Fruit fly (Drosophila melanogaster) whole organism, embryonic: ENCODE measurements around the gene CG44090.

Experiments
- Adf1 ChIP-seq: fragments of 200-800 bp; sonication (Bioruptor generic); IDR thresholded peaks from 2 replicates; pipeline ENCODE4 v1.3.6; 2022; ENCODE audit warnings: missing biosample characterization, missing genetic modification characterization
- CG10565 ChIP-seq: fragments of 200-800 bp; sonication (Bioruptor generic); optimal IDR thresholded peaks from 3 replicates; lab custom pipeline; 2016; ENCODE audit warnings: missing biosample characterization, mild to moderate bottlenecking, missing genetic modification characterization
- CG12104 ChIP-seq: fragments of 200-800 bp; sonication (Bioruptor generic); optimal IDR thresholded peaks from 3 replicates; lab custom pipeline; 2016; ENCODE audit warnings: missing biosample characterization, missing genetic modification characterization
- CG12744 ChIP-seq: fragments of 200-800 bp; sonication (Bioruptor generic); optimal IDR thresholded peaks from 2 replicates; lab custom pipeline; 2016; ENCODE audit warnings: missing biosample characterization, missing genetic modification characterization
- CG12769 ChIP-seq: fragments of 200-800 bp; sonication (Bioruptor generic); optimal IDR thresholded peaks from 2 replicates; lab custom pipeline; 2019; ENCODE audit warnings: missing biosample characterization, mild to moderate bottlenecking, missing genetic modification characterization, moderate library complexity
- CG13287 ChIP-seq: fragments of 200-800 bp; sonication (Bioruptor generic); IDR thresholded peaks from 2 replicates; pipeline ENCODE4 v1.3.6; 2022; ENCODE audit warnings: missing biosample characterization, missing genetic modification characterization; ENCODE audit not compliant: partially characterized antibody
- CG16779 ChIP-seq: fragments of 200-800 bp; sonication (Bioruptor generic); IDR thresholded peaks from 2 replicates; pipeline ENCODE4 v1.3.6; 2022; ENCODE audit warnings: missing biosample characterization, missing genetic modification characterization
- CG16815 ChIP-seq: fragments of 200-800 bp; sonication (Bioruptor generic); optimal IDR thresholded peaks from 3 replicates; lab custom pipeline; 2017; ENCODE audit warnings: missing biosample characterization, mild to moderate bottlenecking, missing genetic modification characterization
- CG2120 ChIP-seq: fragments of 200-800 bp; sonication (Bioruptor generic); optimal IDR thresholded peaks from 3 replicates; lab custom pipeline; 2016; ENCODE audit warnings: missing biosample characterization, missing genetic modification characterization
- CG2678 ChIP-seq: fragments of 200-800 bp; sonication (Bioruptor generic); optimal IDR thresholded peaks from 3 replicates; lab custom pipeline; 2019; ENCODE audit warnings: missing biosample characterization, mild to moderate bottlenecking, missing genetic modification characterization, moderate library complexity
- CG30020 ChIP-seq: fragments of 200-800 bp; optimal IDR thresholded peaks from 2 replicates; lab custom pipeline; 2019; ENCODE audit warnings: missing biosample characterization, mild to moderate bottlenecking, missing genetic modification characterization, moderate library complexity
- CG32767 ChIP-seq: fragments of 200-800 bp; sonication (Bioruptor generic); IDR thresholded peaks from 2 replicates; pipeline ENCODE4 v1.3.6; 2022; ENCODE audit warnings: missing biosample characterization, missing genetic modification characterization
- CG3995 ChIP-seq: fragments of 200-800 bp; sonication (Bioruptor generic); optimal IDR thresholded peaks from 3 replicates; lab custom pipeline; 2016; ENCODE audit warnings: missing biosample characterization, missing genetic modification characterization
- CG43689 ChIP-seq: fragments of 200-800 bp; sonication (Bioruptor generic); IDR thresholded peaks from 2 replicates; pipeline ENCODE4 v1.3.6; 2022; ENCODE audit warnings: missing biosample characterization, missing genetic modification characterization
- CG7372 ChIP-seq: fragments of 200-800 bp; sonication (Bioruptor generic); IDR thresholded peaks from 2 replicates; pipeline ENCODE4 v1.3.6; 2022; ENCODE audit warnings: missing biosample characterization, missing genetic modification characterization
- CG7556 ChIP-seq: fragments of 200-800 bp; sonication (Bioruptor generic); optimal IDR thresholded peaks from 2 replicates; lab custom pipeline; 2017; ENCODE audit warnings: missing biosample characterization, mild to moderate bottlenecking, missing genetic modification characterization
- CG7987 ChIP-seq: fragments of 200-800 bp; sonication (Bioruptor generic); optimal IDR thresholded peaks from 2 replicates; lab custom pipeline; 2018; ENCODE audit warnings: missing biosample characterization, mild to moderate bottlenecking, missing genetic modification characterization, moderate library complexity
- CG8290 ChIP-seq, 3 experiments: fragments of 200-800 bp; sonication (Bioruptor generic); optimal IDR thresholded peaks; 2 replicates each; lab custom pipeline; 2016 to 2019; ENCODE audit warnings: missing biosample characterization in 3 of 3, missing genetic modification characterization in 3 of 3, mild to moderate bottlenecking in 2 of 3, moderate library complexity in 1 of 3
- CG8388 ChIP-seq: fragments of 200-800 bp; sonication (Bioruptor generic); optimal IDR thresholded peaks from 2 replicates; lab custom pipeline; 2019; ENCODE audit warnings: missing biosample characterization, mild to moderate bottlenecking, missing genetic modification characterization, moderate library complexity
- CG8924 ChIP-seq: fragments of 200-800 bp; optimal IDR thresholded peaks from 3 replicates; lab custom pipeline; 2019; ENCODE audit warnings: missing biosample characterization, mild to moderate bottlenecking, missing genetic modification characterization, moderate library complexity
- D19B ChIP-seq: fragments of 200-800 bp; sonication (Bioruptor generic); optimal IDR thresholded peaks from 2 replicates; lab custom pipeline; 2017; ENCODE audit warnings: missing biosample characterization, mild to moderate bottlenecking, missing genetic modification characterization
- Drgx ChIP-seq: fragments of 200-800 bp; sonication (Bioruptor generic); IDR thresholded peaks from 2 replicates; pipeline ENCODE4 v1.3.6; 2022; ENCODE audit warnings: missing biosample characterization, missing genetic modification characterization
- Fer2 ChIP-seq: fragments of 200-800 bp; sonication (Bioruptor generic); optimal IDR thresholded peaks from 2 replicates; lab custom pipeline; 2018; ENCODE audit warnings: missing biosample characterization, mild to moderate bottlenecking, missing genetic modification characterization, moderate library complexity
- Hey ChIP-seq: fragments of 200-800 bp; sonication (Bioruptor generic); optimal IDR thresholded peaks from 3 replicates; lab custom pipeline; 2018; ENCODE audit warnings: missing biosample characterization, mild to moderate bottlenecking, missing genetic modification characterization
- HmgZ ChIP-seq: fragments of 200-800 bp; sonication (Bioruptor generic); optimal IDR thresholded peaks from 2 replicates; lab custom pipeline; 2018; ENCODE audit warnings: missing biosample characterization, mild to moderate bottlenecking, missing genetic modification characterization
- Hmr ChIP-seq: fragments of 200-800 bp; sonication (Bioruptor generic); optimal IDR thresholded peaks from 3 replicates; lab custom pipeline; 2017; ENCODE audit warnings: mild to moderate bottlenecking, missing biosample characterization, missing genetic modification reagents, missing genetic modification characterization
- Hmx ChIP-seq: fragments of 200-800 bp; sonication (Bioruptor generic); optimal IDR thresholded peaks from 2 replicates; lab custom pipeline; 2016; ENCODE audit warnings: missing biosample characterization, missing genetic modification characterization
- Med ChIP-seq: fragments of 200-800 bp; sonication (Bioruptor generic); peaks from one replicate; lab custom pipeline; 2016; ENCODE audit warnings: missing biosample characterization, missing genetic modification characterization, mild to moderate bottlenecking, inconsistent platforms, moderate library complexity
- Scr ChIP-seq: fragments of 200-800 bp; sonication (Bioruptor generic); IDR thresholded peaks from 2 replicates; pipeline ENCODE4 v1.3.6; 2022; ENCODE audit warnings: missing biosample characterization, missing genetic modification characterization; ENCODE audit not compliant: partially characterized antibody
- Sox100B ChIP-seq: fragments of 200-800 bp; sonication (Bioruptor generic); optimal IDR thresholded peaks from 3 replicates; lab custom pipeline; 2018; ENCODE audit warnings: missing biosample characterization, mild to moderate bottlenecking, missing genetic modification characterization
- Sox102F ChIP-seq: fragments of 200-800 bp; sonication (Bioruptor generic); optimal IDR thresholded peaks from 2 replicates; lab custom pipeline; 2018; ENCODE audit warnings: missing biosample characterization, mild to moderate bottlenecking, missing genetic modification characterization, moderate library complexity
- abd-A ChIP-seq: fragments of 200-800 bp; sonication (Bioruptor generic); optimal IDR thresholded peaks from 3 replicates; lab custom pipeline; 2019; ENCODE audit warnings: missing biosample characterization, mild to moderate bottlenecking, missing genetic modification characterization, moderate library complexity
- al ChIP-seq: fragments of 200-800 bp; sonication (Bioruptor generic); IDR thresholded peaks from 2 replicates; pipeline ENCODE4 v1.3.6; 2022; ENCODE audit warnings: missing biosample characterization, missing genetic modification characterization
- aop ChIP-seq: fragments of 200-800 bp; sonication (Bioruptor generic); IDR thresholded peaks from 2 replicates; pipeline ENCODE4 v1.3.6; 2022; ENCODE audit warnings: missing biosample characterization, missing genetic modification characterization
- bsh ChIP-seq, 2 experiments: fragments of 200-800 bp; sonication (Bioruptor generic); optimal IDR thresholded peaks; 2 replicates each; lab custom pipeline; 2017 to 2018; ENCODE audit warnings: mild to moderate bottlenecking in 2 of 2, missing biosample characterization in 2 of 2, missing genetic modification characterization in 2 of 2, moderate library complexity in 1 of 2
- corto ChIP-seq: fragments of 200-800 bp; sonication (Bioruptor generic); optimal IDR thresholded peaks from 2 replicates; lab custom pipeline; 2016; ENCODE audit warnings: missing biosample characterization, mild to moderate bottlenecking, missing genetic modification characterization, moderate library complexity
- disco-r ChIP-seq: fragments of 200-800 bp; sonication (Bioruptor generic); optimal IDR thresholded peaks from 2 replicates; lab custom pipeline; 2016; ENCODE audit warnings: missing biosample characterization, missing genetic modification characterization
- ems ChIP-seq: fragments of 200-800 bp; sonication (Bioruptor generic); optimal IDR thresholded peaks from 3 replicates; lab custom pipeline; 2016; ENCODE audit warnings: missing biosample characterization, missing genetic modification characterization
- fd64A ChIP-seq: fragments of 200-800 bp; sonication (Bioruptor generic); optimal IDR thresholded peaks from 3 replicates; lab custom pipeline; 2018; ENCODE audit warnings: missing biosample characterization, mild to moderate bottlenecking, missing genetic modification characterization
- ham ChIP-seq: fragments of 200-800 bp; sonication (Bioruptor generic); IDR thresholded peaks from 2 replicates; pipeline ENCODE4 v1.3.6; 2022; ENCODE audit warnings: missing biosample characterization, missing genetic modification characterization
- jigr1 ChIP-seq: fragments of 200-800 bp; sonication (Bioruptor generic); IDR thresholded peaks from 3 replicates; pipeline ENCODE4 v1.3.6; 2022; ENCODE audit warnings: missing biosample characterization, missing genetic modification characterization
- lbe ChIP-seq: fragments of 200-800 bp; sonication (Bioruptor generic); optimal IDR thresholded peaks from 2 replicates; lab custom pipeline; 2016; ENCODE audit warnings: missing biosample characterization, mild to moderate bottlenecking, missing genetic modification characterization
- peb ChIP-seq: fragments of 200-800 bp; sonication (Bioruptor generic); IDR thresholded peaks from 2 replicates; pipeline ENCODE4 v1.3.6; 2022; ENCODE audit warnings: missing biosample characterization, missing genetic modification characterization
- scrt ChIP-seq: fragments of 200-800 bp; sonication (Bioruptor generic); optimal IDR thresholded peaks from 2 replicates; lab custom pipeline; 2018; ENCODE audit warnings: missing biosample characterization, mild to moderate bottlenecking, missing genetic modification characterization, moderate library complexity
- sens ChIP-seq: fragments of 200-800 bp; sonication (Bioruptor generic); peaks from one replicate; lab custom pipeline; 2016; ENCODE audit warnings: missing biosample characterization, missing genetic modification characterization
- shn ChIP-seq: fragments of 200-800 bp; sonication (Bioruptor generic); optimal IDR thresholded peaks from 3 replicates; lab custom pipeline; 2016; ENCODE audit warnings: missing biosample characterization, missing genetic modification characterization
- vvl ChIP-seq: fragments of 200-800 bp; sonication (Bioruptor generic); IDR thresholded peaks from 2 replicates; pipeline ENCODE4 v1.3.6; 2022; ENCODE audit warnings: missing biosample characterization, missing genetic modification characterization

The CG44090 gene

DNA sequence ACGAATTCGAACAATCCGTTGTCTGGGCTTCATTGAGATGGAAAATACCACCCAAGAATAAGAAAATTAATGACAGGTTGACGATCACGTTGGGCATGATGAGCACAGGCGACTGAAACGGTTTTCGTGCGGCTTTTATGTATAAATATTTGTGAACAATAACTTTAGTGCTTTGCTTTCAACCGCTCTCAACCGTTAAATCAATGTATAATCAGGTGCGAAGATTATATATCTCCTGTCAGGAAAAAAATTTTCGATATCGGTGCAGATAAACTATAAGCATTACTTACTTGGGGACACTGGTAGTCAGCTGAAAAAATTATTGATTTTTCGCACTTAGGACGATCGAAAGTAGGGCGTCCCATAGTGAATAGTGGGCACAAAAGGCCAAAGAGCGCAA is 29.2 kb downstream of the CG44090 start, which contains the start of gene CG42823:
Gene CG42823, minus strand, starts transcription at position 101 of the 400 bp plus-strand sequence.
- no peak for TF ChIP-seq CG32767 (GFP tag; lab: Robert Waterston, UW)
- TF ChIP-seq ems (GFP tag; lab: Kevin White, UChicago), result no peak
- no peak for TF ChIP-seq CG13287 (GFP tag; lab: Robert Waterston, UW)
- TF ChIP-seq Sox102F (GFP tag; lab: Kevin White, UChicago), result no peak
- no peak for TF ChIP-seq CG7987 (GFP tag; lab: Kevin White, UChicago)
- no peak for TF ChIP-seq Sox100B
- TF ChIP-seq bsh (GFP tag; optimal IDR thresholded peaks at IDR 0.05; lab: Kevin White, UChicago), result no peak
- no peak for TF ChIP-seq CG30020 (tag; lab: Kevin White, UChicago)
- TF ChIP-seq corto (GFP tag; lab: Kevin White, UChicago), result no peak
- no peak for TF ChIP-seq fd64A (GFP tag; lab: Kevin White, UChicago)
- no peak for TF ChIP-seq peb
- TF ChIP-seq CG10565, result no peak
- TF ChIP-seq Fer2 (tag; lab: Kevin White, UChicago), result no peak
- no peak for TF ChIP-seq shn (GFP tag; lab: Kevin White, UChicago)
- TF ChIP-seq CG16815 (GFP tag; lab: Kevin White, UChicago), result no peak
- TF ChIP-seq CG43689 (GFP tag; lab: Robert Waterston, UW), result no peak
- no peak for TF ChIP-seq disco-r
- no peak for TF ChIP-seq scrt (GFP tag; lab: Kevin White, UChicago)
- no peak for TF ChIP-seq CG8924 (tag; lab: Kevin White, UChicago)

DNA sequence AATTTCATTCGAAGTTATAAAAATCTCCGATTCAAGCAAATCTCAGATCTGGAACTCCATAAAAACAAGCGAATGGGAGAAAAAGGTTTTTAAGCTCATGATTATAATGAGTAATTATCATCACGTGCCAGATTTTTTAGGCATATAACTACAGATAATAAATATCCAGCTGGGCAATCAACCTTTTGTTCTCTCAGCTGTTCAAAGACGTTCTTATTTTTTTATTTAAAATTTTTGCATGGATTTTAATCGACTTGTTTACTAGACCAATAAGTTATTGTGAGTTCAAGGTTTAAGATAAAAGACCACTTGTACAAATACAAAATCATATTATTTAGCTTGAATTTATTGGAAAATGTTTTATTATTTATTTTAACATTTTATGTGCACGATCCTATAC is 30.1 kb downstream of the CG44090 start:
- TF ChIP-seq Drgx (GFP tag; lab: Robert Waterston, UW) (no peak), jigr1 (no peak), Hey (tag; lab: Kevin White, UChicago) (no peak), CG16779 (GFP tag; lab: Robert Waterston, UW) (no peak), Hmx (GFP tag; lab: Kevin White, UChicago) (no peak), CG7372 (GFP tag; lab: Robert Waterston, UW) (no peak), al (GFP tag; lab: Robert Waterston, UW) (no peak), Med (GFP tag; lab: Kevin White, UChicago) (peak; percentile 33), CG3995 (GFP tag; lab: Kevin White, UChicago) (no peak), CG12104 (GFP tag; lab: Kevin White, UChicago) (no peak), CG7556 (GFP tag; lab: Kevin White, UChicago) (no peak), Scr (GFP tag; lab: Robert Waterston, UW) (no peak), Adf1 (GFP tag; lab: Robert Waterston, UW) (no peak), Hmr (GFP tag; lab: Kevin White, UChicago) (peak; percentile 66), ham (GFP tag; lab: Robert Waterston, UW) (no peak), HmgZ (tag; lab: Kevin White, UChicago) (no peak), CG8290 (GFP tag; optimal IDR thresholded peaks at IDR 0.05; lab: Kevin White, UChicago) (no peak), CG8290 (tag; optimal IDR thresholded peaks at IDR 0.05; lab: Kevin White, UChicago) (no peak), D19B (GFP tag; lab: Kevin White, UChicago) (no peak), CG12769 (no peak), CG2120 (peak; percentile 32), vvl (GFP tag; lab: Robert Waterston, UW) (no peak), aop (GFP tag; lab: Robert Waterston, UW) (no peak), CG12744 (GFP tag; lab: Kevin White, UChicago) (no peak), CG8388 (no peak), CG2678 (tag; lab: Kevin White, UChicago) (peak; percentile 6), lbe (GFP tag; lab: Kevin White, UChicago) (peak; percentile 75), sens (GFP tag; lab: Kevin White, UChicago) (peak; percentile 15), abd-A (tag; lab: Kevin White, UChicago) (no peak)
